Fruit fly (Drosophila melanogaster) whole organism, wandering third instar larva: ENCODE results near the gene CAH1.

Source experiments
- Abd-B ChIP-seq: fragments of >200 bp; optimal IDR thresholded peaks from 2 replicates; lab custom pipeline; 2017; ENCODE audit warnings: missing biosample characterization, missing genetic modification characterization
- CG32264 ChIP-seq: fragments of 200-800 bp; sonication (Bioruptor generic); optimal IDR thresholded peaks from 2 replicates; lab custom pipeline; 2016; ENCODE audit warnings: missing biosample characterization, missing genetic modification characterization
- CG9705 ChIP-seq: fragments of 200-800 bp; sonication (Bioruptor generic); optimal IDR thresholded peaks from 2 replicates; lab custom pipeline; 2018; ENCODE audit warnings: missing biosample characterization, mild to moderate bottlenecking, missing genetic modification characterization
- CrebA ChIP-seq: fragments of 200-800 bp; sonication (Bioruptor generic); optimal IDR thresholded peaks from 2 replicates; lab custom pipeline; 2016; ENCODE audit warnings: missing biosample characterization, mild to moderate bottlenecking, missing genetic modification characterization, borderline replicate concordance
- Dfd ChIP-seq: fragments of >200 bp; optimal IDR thresholded peaks from 2 replicates; lab custom pipeline; 2017; ENCODE audit warnings: missing biosample characterization, missing genetic modification characterization
- Dif ChIP-seq: fragments of 200-275, 200-300 bp; sonication (Bioruptor generic); optimal IDR thresholded peaks from 2 replicates; lab custom pipeline; 2018; ENCODE audit warnings: missing biosample characterization, missing genetic modification characterization; ENCODE audit not compliant: partially characterized antibody
- GATAd ChIP-seq: sonication (Bioruptor generic); optimal IDR thresholded peaks from 2 replicates; lab custom pipeline; 2016; ENCODE audit warnings: missing biosample characterization, missing genetic modification characterization
- HLH106 ChIP-seq: fragments of 200-800 bp; optimal IDR thresholded peaks from 3 replicates; lab custom pipeline; 2019; ENCODE audit warnings: missing biosample characterization, mild to moderate bottlenecking, missing genetic modification characterization, moderate library complexity
- Hnf4 ChIP-seq: fragments of 200-800 bp; sonication (Bioruptor generic); optimal IDR thresholded peaks from 2 replicates; lab custom pipeline; 2016; ENCODE audit warnings: missing biosample characterization, mild to moderate bottlenecking, missing genetic modification characterization
- Hr78 ChIP-seq: fragments of >200 bp; optimal IDR thresholded peaks from 2 replicates; lab custom pipeline; 2017; ENCODE audit warnings: missing biosample characterization, missing genetic modification characterization
- Hr83 ChIP-seq: fragments of 200-300 bp; sonication (Bioruptor generic); optimal IDR thresholded peaks from 2 replicates; lab custom pipeline; 2016; ENCODE audit warnings: missing biosample characterization, mild to moderate bottlenecking, missing genetic modification characterization, moderate library complexity; ENCODE audit not compliant: poor library complexity, severe bottlenecking
- Jra ChIP-seq: sonication (Bioruptor generic); optimal IDR thresholded peaks from 2 replicates; lab custom pipeline; 2016; ENCODE audit warnings: missing biosample characterization, missing genetic modification characterization
- Mio ChIP-seq: sonication (Bioruptor generic); optimal IDR thresholded peaks from 2 replicates; lab custom pipeline; 2016; ENCODE audit warnings: missing biosample characterization, missing genetic modification characterization
- Myc ChIP-seq: fragments of >200 bp; optimal IDR thresholded peaks from 2 replicates; lab custom pipeline; 2017
- N ChIP-seq: fragments of >200 bp; optimal IDR thresholded peaks from 2 replicates; lab custom pipeline; 2018; ENCODE audit warnings: missing biosample characterization, missing external identifiers, missing genetic modification characterization
- OdsH ChIP-seq: fragments of 200-800 bp; sonication (Bioruptor generic); optimal IDR thresholded peaks from 2 replicates; lab custom pipeline; 2016; ENCODE audit warnings: missing biosample characterization, mild to moderate bottlenecking, missing genetic modification characterization
- Rel ChIP-seq, 2 experiments: fragments of 200-800 bp; sonication (Bioruptor generic) in 1 of 2; optimal IDR thresholded peaks; 2 replicates in 1 of 2; 3 replicates in 1 of 2; lab custom pipeline; 2016 to 2019; ENCODE audit warnings: mild to moderate bottlenecking in 2 of 2, missing biosample characterization in 2 of 2, missing genetic modification characterization in 2 of 2, moderate library complexity in 1 of 2
- Sp1 ChIP-seq: fragments of 200-800 bp; sonication (Bioruptor generic); optimal IDR thresholded peaks from 3 replicates; lab custom pipeline; 2019; ENCODE audit warnings: missing biosample characterization, mild to moderate bottlenecking, missing genetic modification characterization, moderate library complexity
- Vsx2 ChIP-seq: fragments of 200-300, 225-300 bp; sonication (Bioruptor generic); optimal IDR thresholded peaks from 2 replicates; lab custom pipeline; 2018; ENCODE audit warnings: missing biosample characterization, missing genetic modification characterization; ENCODE audit not compliant: partially characterized antibody
- br ChIP-seq: fragments of 200-800 bp; sonication (Bioruptor generic); optimal IDR thresholded peaks from 2 replicates; lab custom pipeline; 2016; ENCODE audit warnings: missing biosample characterization, missing genetic modification characterization
- brk ChIP-seq: fragments of 200-800 bp; sonication (Bioruptor generic); optimal IDR thresholded peaks from 2 replicates; lab custom pipeline; 2016; ENCODE audit warnings: missing biosample characterization, mild to moderate bottlenecking, missing genetic modification characterization
- dl ChIP-seq, 2 experiments: fragments of 175-275, 200-275 bp in 1 of 2; fragments of 200-275 bp in 1 of 2; sonication (Bioruptor generic); optimal IDR thresholded peaks; lab custom pipeline; 2018; ENCODE audit warnings: mild to moderate bottlenecking in 2 of 2, missing biosample characterization in 2 of 2, missing genetic modification characterization in 2 of 2, moderate library complexity in 2 of 2; ENCODE audit not compliant: partially characterized antibody in 2 of 2, insufficient read depth in 1 of 2
- dmrt93B ChIP-seq: fragments of 200-800 bp; sonication (Bioruptor generic); optimal IDR thresholded peaks from 2 replicates; lab custom pipeline; 2018; ENCODE audit warnings: missing biosample characterization, mild to moderate bottlenecking, missing genetic modification characterization
- dsf ChIP-seq: sonication (Bioruptor generic); optimal IDR thresholded peaks from 2 replicates; lab custom pipeline; 2016; ENCODE audit warnings: missing biosample characterization, missing genetic modification characterization, borderline replicate concordance
- ey ChIP-seq: fragments of 200-800 bp; sonication (Bioruptor generic); optimal IDR thresholded peaks from 2 replicates; lab custom pipeline; 2016; ENCODE audit warnings: missing biosample characterization, missing genetic modification characterization
- foxo ChIP-seq, 2 experiments: fragments of 200-800 bp; sonication (Bioruptor generic); optimal IDR thresholded peaks; 2 replicates in 1 of 2; 3 replicates in 1 of 2; lab custom pipeline; 2016 to 2017; ENCODE audit warnings: missing biosample characterization in 2 of 2, missing genetic modification characterization in 2 of 2
- fru ChIP-seq: fragments of 200-800 bp; sonication (Bioruptor generic); optimal IDR thresholded peaks from 3 replicates; lab custom pipeline; 2016; ENCODE audit warnings: missing biosample characterization, mild to moderate bottlenecking, missing genetic modification characterization
- h ChIP-seq: fragments of 200-800 bp; sonication (Bioruptor generic); optimal IDR thresholded peaks from 3 replicates; lab custom pipeline; 2016; ENCODE audit warnings: missing biosample characterization, mild to moderate bottlenecking, missing genetic modification characterization
- jim ChIP-seq: fragments of 175-275, 200-325 bp; sonication (Bioruptor generic); optimal IDR thresholded peaks from 2 replicates; lab custom pipeline; 2016; ENCODE audit warnings: missing biosample characterization, mild to moderate bottlenecking, missing genetic modification characterization
- lola ChIP-seq: fragments of >200 bp; optimal IDR thresholded peaks from 2 replicates; lab custom pipeline; 2017; ENCODE audit warnings: missing biosample characterization, missing genetic modification characterization
- pan ChIP-seq: fragments of >200 bp; optimal IDR thresholded peaks from 2 replicates; lab custom pipeline; 2017
- psq ChIP-seq: fragments of 200-800 bp; sonication (Bioruptor generic); optimal IDR thresholded peaks from 3 replicates; lab custom pipeline; 2017; ENCODE audit warnings: missing biosample characterization, mild to moderate bottlenecking, missing genetic modification characterization, moderate library complexity
- rgr ChIP-seq: fragments of 200-800 bp; sonication (Bioruptor generic); optimal IDR thresholded peaks from 3 replicates; lab custom pipeline; 2016; ENCODE audit warnings: missing biosample characterization, mild to moderate bottlenecking, missing genetic modification characterization
- sage ChIP-seq: fragments of 200-800 bp; sonication (Bioruptor generic); optimal IDR thresholded peaks from 2 replicates; lab custom pipeline; 2016; ENCODE audit warnings: missing biosample characterization, mild to moderate bottlenecking, missing genetic modification characterization
- sv ChIP-seq: fragments of 200-800 bp; sonication (Bioruptor generic); optimal IDR thresholded peaks from 3 replicates; lab custom pipeline; 2016; ENCODE audit warnings: missing biosample characterization, missing genetic modification characterization
- tai ChIP-seq: sonication (Bioruptor generic); optimal IDR thresholded peaks from 2 replicates; lab custom pipeline; 2016; ENCODE audit warnings: missing biosample characterization, missing genetic modification characterization
- usp ChIP-seq: fragments of >200 bp; optimal IDR thresholded peaks from 2 replicates; lab custom pipeline; 2017; ENCODE audit warnings: missing biosample characterization, missing genetic modification characterization
- woc ChIP-seq: sonication (Bioruptor generic); optimal IDR thresholded peaks from 2 replicates; lab custom pipeline; 2016; ENCODE audit warnings: missing biosample characterization, mild to moderate bottlenecking, missing genetic modification characterization

Gene CAH1

DNA sequence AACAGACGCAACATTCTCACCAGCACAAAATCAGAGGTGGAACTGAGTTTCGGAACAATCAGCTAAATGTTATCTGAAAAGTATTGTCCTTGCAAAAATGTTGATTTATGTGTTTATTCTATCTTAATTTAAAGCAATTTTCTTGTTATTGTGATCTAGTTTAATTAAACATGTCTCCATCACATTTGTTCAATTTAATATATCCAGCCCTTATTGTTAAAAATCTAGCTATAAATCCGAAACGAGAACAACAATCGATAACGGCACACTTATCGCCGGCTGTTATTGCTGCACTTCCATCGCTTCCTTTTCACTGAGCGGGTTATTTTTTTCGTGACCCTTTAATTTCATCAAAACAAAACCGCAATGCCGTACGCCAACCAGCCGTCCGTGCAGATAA is 29.6 kb downstream of the CAH1 start, which contains the start of the genes GatC, PolG2 and Polr2C (continued):
- TF ChIP-seq N (GFP tag; lab: Kevin White, UChicago), result no peak
- TF ChIP-seq rgr (GFP tag; lab: Kevin White, UChicago), result no peak
- TF ChIP-seq woc (GFP tag; lab: Kevin White, UChicago), result no peak
- no peak for TF ChIP-seq fru (GFP tag; lab: Kevin White, UChicago)
- TF ChIP-seq dmrt93B, result no peak
- TF ChIP-seq Mio (GFP tag; lab: Kevin White, UChicago), result no peak
- TF ChIP-seq OdsH (GFP tag; lab: Kevin White, UChicago), result no peak
- TF ChIP-seq Jra (GFP tag; lab: Kevin White, UChicago), result no peak
- TF ChIP-seq Abd-B (GFP tag; lab: Kevin White, UChicago), result no peak
- TF ChIP-seq ey (GFP tag; lab: Kevin White, UChicago), result peak; percentile 18

dm6 chr2L:13835002-13835910 is 31.8 kb downstream of the CAH1 start, which contains the start of the genes mRpS23 and CenG1A:
Gene mRpS23, minus strand, starts transcription at chr2L:13835072.
Gene CenG1A, plus strand, starts transcription at chr2L:13835564.
- TF ChIP-seq brk (GFP tag; lab: Kevin White, UChicago) (no peak), HLH106 (peak; percentile 100), Myc (lab: Kevin White, UChicago) (peak; percentile 6), usp (GFP tag; lab: Kevin White, UChicago) (no peak), CrebA (no peak), Dif (GFP tag; lab: Kevin White, UChicago) (no peak), Dfd (no peak), h (GFP tag; lab: Kevin White, UChicago) (peak; percentile 100), Jra (GFP tag; lab: Kevin White, UChicago) (peak; percentile 99), Hr83 (GFP tag; lab: Kevin White, UChicago) (peak; percentile 100), Hr78 (GFP tag; lab: Kevin White, UChicago) (no peak), Mio (GFP tag; lab: Kevin White, UChicago) (peak; percentile 97), OdsH (GFP tag; lab: Kevin White, UChicago) (peak; percentile 100), rgr (GFP tag; lab: Kevin White, UChicago) (peak; percentile 100), Hnf4 (peak; percentile 100), ey (GFP tag; lab: Kevin White, UChicago) (peak; percentile 100), Sp1 (peak; percentile 100), CG32264 (GFP tag; lab: Kevin White, UChicago) (peak; percentile 99), Vsx2 (no peak), Abd-B (GFP tag; lab: Kevin White, UChicago) (no peak), psq (GFP tag; lab: Kevin White, UChicago) (peak; percentile 99), br (GFP tag; lab: Kevin White, UChicago) (peak; percentile 100), sv (GFP tag; lab: Kevin White, UChicago) (peak; percentile 100), dl (GFP tag; optimal IDR thresholded peaks at IDR 0.05; lab: Kevin White, UChicago; ENCODE audit: insufficient read depth in 1 of 2, partially characterized antibody in 2 of 2) (no peak), N (GFP tag; lab: Kevin White, UChicago) (no peak), pan (lab: Kevin White, UChicago) (no peak), lola (GFP tag; lab: Kevin White, UChicago) (no peak), fru (GFP tag; lab: Kevin White, UChicago) (peak; percentile 100), jim (GFP tag; lab: Kevin White, UChicago) (peak; percentile 98), dmrt93B (peak; percentile 99), GATAd (GFP tag; lab: Kevin White, UChicago) (peak; percentile 98), CG9705 (GFP tag; lab: Kevin White, UChicago) (peak; percentile 99), woc (GFP tag; lab: Kevin White, UChicago) (peak; percentile 100), tai (no peak), dsf (peak; percentile 98), sage (peak; percentile 99), Rel (GFP tag; optimal IDR thresholded peaks at IDR 0.05; lab: Kevin White, UChicago) (peak; percentile 99), Rel (tag; optimal IDR thresholded peaks at IDR 0.05; lab: Kevin White, UChicago) (peak; percentile 96), foxo (GFP tag; optimal IDR thresholded peaks at IDR 0.05; lab: Kevin White, UChicago) (peak; percentile 99 to 100)
